Worm (Caenorhabditis elegans) whole organism, late embryonic: ENCODE data around the gene glb-25.

Source experiments
- C08G9.2 ChIP-seq: sonication (generic microtip); optimal IDR thresholded peaks from 2 replicates; lab custom pipeline; 2016; ENCODE audit warnings: mild to moderate bottlenecking, missing genetic modification characterization, moderate library complexity, missing compliant biosample characterization
- K09A11.1 ChIP-seq: sonication (generic microtip); optimal IDR thresholded peaks from 2 replicates; lab custom pipeline; 2017; ENCODE audit warnings: antibody characterized with exemption, mild to moderate bottlenecking, missing genetic modification characterization, missing compliant biosample characterization; ENCODE audit not compliant: insufficient read depth
- Y22D7AL.16 ChIP-seq: sonication (generic microtip); optimal IDR thresholded peaks from 2 replicates; lab custom pipeline; 2016; ENCODE audit warnings: missing genetic modification characterization, missing compliant biosample characterization
- ahr-1 ChIP-seq: sonication (generic microtip); optimal IDR thresholded peaks from 2 replicates; lab custom pipeline; 2016; ENCODE audit warnings: missing genetic modification characterization, missing compliant biosample characterization
- ama-1 ChIP-seq: fragments of 150-350 bp; optimal IDR thresholded peaks from 2 replicates; lab custom pipeline; 2014
- ceh-19 ChIP-seq: fragments of 200-800 bp; sonication (Bioruptor generic); optimal IDR thresholded peaks from 2 replicates; lab custom pipeline; 2018; ENCODE audit warnings: mild to moderate bottlenecking, missing genetic modification characterization, missing compliant biosample characterization
- ceh-2 ChIP-seq: sonication (generic microtip); optimal IDR thresholded peaks from 2 replicates; lab custom pipeline; 2016; ENCODE audit warnings: missing genotype, missing genetic modification characterization, missing compliant biosample characterization
- ceh-22 ChIP-seq: sonication (generic microtip); optimal IDR thresholded peaks from 2 replicates; lab custom pipeline; 2017; ENCODE audit warnings: missing biosample characterization, missing genetic modification characterization
- ceh-24 ChIP-seq: sonication (generic microtip); optimal IDR thresholded peaks from 2 replicates; lab custom pipeline; 2016; ENCODE audit warnings: mild to moderate bottlenecking, missing genetic modification characterization, missing compliant biosample characterization
- ceh-30 ChIP-seq: fragments of 150-350 bp; optimal IDR thresholded peaks from 2 replicates; lab custom pipeline; 2014; ENCODE audit warnings: missing biosample characterization, missing genetic modification characterization
- ceh-31 ChIP-seq: sonication (generic microtip); optimal IDR thresholded peaks from 2 replicates; lab custom pipeline; 2016; ENCODE audit warnings: missing genetic modification characterization, missing compliant biosample characterization
- ceh-34 ChIP-seq: sonication (generic microtip); optimal IDR thresholded peaks from 2 replicates; lab custom pipeline; 2016; ENCODE audit warnings: mild to moderate bottlenecking, missing genetic modification characterization, missing compliant biosample characterization
- ceh-9 ChIP-seq: sonication (generic microtip); optimal IDR thresholded peaks from 2 replicates; lab custom pipeline; 2016; ENCODE audit warnings: mild to moderate bottlenecking, missing genetic modification characterization, inconsistent platforms, missing compliant biosample characterization
- dmd-4 ChIP-seq: sonication (generic microtip); optimal IDR thresholded peaks from 2 replicates; lab custom pipeline; 2016; ENCODE audit warnings: borderline replicate concordance, missing genetic modification characterization, missing compliant biosample characterization
- elt-2 ChIP-seq: sonication (generic microtip); optimal IDR thresholded peaks from 2 replicates; lab custom pipeline; 2016; ENCODE audit warnings: missing genetic modification reagents, missing genetic modification characterization, missing compliant biosample characterization
- eyg-1 ChIP-seq: sonication (generic microtip); optimal IDR thresholded peaks from 2 replicates; lab custom pipeline; 2016; ENCODE audit warnings: missing genotype, missing genetic modification characterization, missing compliant biosample characterization
- fkh-10 ChIP-seq: fragments of 150-350 bp; optimal IDR thresholded peaks from 2 replicates; lab custom pipeline; 2014; ENCODE audit warnings: missing biosample characterization, missing genetic modification reagents, missing genetic modification characterization
- fkh-6 ChIP-seq: sonication (generic microtip); optimal IDR thresholded peaks from 2 replicates; lab custom pipeline; 2016; ENCODE audit warnings: missing genetic modification characterization, missing compliant biosample characterization
- gmeb-2 ChIP-seq: sonication (generic microtip); optimal IDR thresholded peaks from 2 replicates; lab custom pipeline; 2016; ENCODE audit warnings: missing genetic modification characterization, inconsistent platforms, missing compliant biosample characterization
- hlh-30 ChIP-seq: sonication (generic microtip); optimal IDR thresholded peaks from 2 replicates; lab custom pipeline; 2017; ENCODE audit warnings: antibody characterized with exemption, missing genetic modification characterization, missing compliant biosample characterization; ENCODE audit not compliant: insufficient read depth
- hlh-6 ChIP-seq: sonication (generic microtip); optimal IDR thresholded peaks from 2 replicates; lab custom pipeline; 2016; ENCODE audit warnings: missing genotype, missing genetic modification characterization, missing compliant biosample characterization
- lin-11 ChIP-seq: fragments of 200-800 bp; sonication (Bioruptor generic); optimal IDR thresholded peaks from 2 replicates; lab custom pipeline; 2018; ENCODE audit warnings: mild to moderate bottlenecking, missing genetic modification characterization, missing compliant biosample characterization
- madf-2 ChIP-seq: sonication (generic microtip); optimal IDR thresholded peaks from 2 replicates; lab custom pipeline; 2017; ENCODE audit warnings: missing genetic modification characterization, missing compliant biosample characterization
- mec-3 ChIP-seq: sonication (generic microtip); optimal IDR thresholded peaks from 2 replicates; lab custom pipeline; 2016; ENCODE audit warnings: borderline replicate concordance, missing genetic modification characterization, missing compliant biosample characterization
- nfya-1 ChIP-seq: sonication (generic microtip); optimal IDR thresholded peaks from 2 replicates; lab custom pipeline; 2017; ENCODE audit warnings: missing genetic modification characterization, mild to moderate bottlenecking, missing compliant biosample characterization, antibody characterized with exemption, moderate library complexity
- nhr-11 ChIP-seq: fragments of 150-350 bp; optimal IDR thresholded peaks from 2 replicates; lab custom pipeline; 2014; ENCODE audit warnings: missing biosample characterization, missing genetic modification characterization
- pat-9 ChIP-seq: fragments of 200-800 bp; sonication (Bioruptor generic); optimal IDR thresholded peaks from 2 replicates; lab custom pipeline; 2018; ENCODE audit warnings: mild to moderate bottlenecking, missing genetic modification characterization, moderate library complexity, missing compliant biosample characterization
- pax-1 ChIP-seq: fragments of 150-350 bp; optimal IDR thresholded peaks from 2 replicates; lab custom pipeline; 2014; ENCODE audit warnings: missing biosample characterization, missing genetic modification characterization
- pha-4 ChIP-seq: fragments of 150-350 bp; optimal IDR thresholded peaks from 2 replicates; lab custom pipeline; 2018; ENCODE audit warnings: missing biosample characterization, missing genetic modification reagents, missing genetic modification characterization
- pqm-1 ChIP-seq: sonication (generic microtip); optimal IDR thresholded peaks from 2 replicates; lab custom pipeline; 2016; ENCODE audit warnings: missing genetic modification characterization, missing compliant biosample characterization
- pros-1 ChIP-seq: fragments of 150-350 bp; optimal IDR thresholded peaks from 2 replicates; lab custom pipeline; 2014; ENCODE audit warnings: missing biosample characterization, missing genetic modification reagents, missing genetic modification characterization
- ref-2 ChIP-seq: sonication (generic microtip); optimal IDR thresholded peaks from 2 replicates; lab custom pipeline; 2016; ENCODE audit warnings: missing genetic modification characterization, missing compliant biosample characterization
- rnt-1 ChIP-seq: sonication (generic microtip); optimal IDR thresholded peaks from 2 replicates; lab custom pipeline; 2016; ENCODE audit warnings: missing genetic modification characterization, missing compliant biosample characterization
- sox-2 ChIP-seq: fragments of 200-800 bp; sonication (Bioruptor generic); IDR thresholded peaks from 2 replicates; pipeline ENCODE4 v1.3.6; 2022; ENCODE audit warnings: missing genetic modification reagents, missing genetic modification characterization, missing compliant biosample characterization
- tbx-2 ChIP-seq: sonication (generic microtip); optimal IDR thresholded peaks from 2 replicates; lab custom pipeline; 2016; ENCODE audit warnings: missing genetic modification characterization, missing compliant biosample characterization
- tbx-7 ChIP-seq: sonication (generic microtip); optimal IDR thresholded peaks from 2 replicates; lab custom pipeline; 2016; ENCODE audit warnings: missing genotype, missing genetic modification characterization, missing compliant biosample characterization
- ttx-3 ChIP-seq: sonication (generic microtip); optimal IDR thresholded peaks from 2 replicates; lab custom pipeline; 2016; ENCODE audit warnings: missing genetic modification reagents, missing genetic modification characterization, missing compliant biosample characterization
- unc-86 ChIP-seq: sonication (generic microtip); optimal IDR thresholded peaks from 2 replicates; lab custom pipeline; 2016; ENCODE audit warnings: missing genetic modification characterization, missing compliant biosample characterization

Gene glb-25

DNA sequence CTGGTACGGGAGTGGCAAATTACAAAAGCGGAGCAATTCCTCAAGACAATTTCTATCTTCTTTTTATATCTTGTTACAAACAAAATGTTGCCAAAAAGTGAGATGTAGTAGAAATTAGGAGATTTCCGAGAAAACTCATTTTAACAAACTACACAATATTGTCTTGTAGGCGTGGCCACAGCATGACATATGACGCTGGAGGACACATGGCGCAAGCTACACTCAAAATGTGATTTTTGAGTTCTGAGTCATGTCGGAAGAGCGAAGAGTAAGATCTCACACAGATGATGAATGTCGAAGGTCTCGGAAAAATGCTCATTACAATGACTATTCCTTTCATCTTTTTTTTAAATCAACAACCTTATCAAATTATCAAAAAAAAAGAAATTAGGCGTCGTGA lies 23.4 kb downstream of the glb-25 start, which contains the start of gene Y40B10B.1:
Gene Y40B10B.1, minus strand, starts transcription at position 101 of the 400 bp plus-strand sequence.
- no peak for TF ChIP-seq hlh-6 (tag; lab: Kevin White, UChicago)
- TF ChIP-seq fkh-10 (GFP tag; lab: Kevin White, UChicago), result no peak
- TF ChIP-seq tbx-2 (tag; lab: Kevin White, UChicago), result no peak
- TF ChIP-seq hlh-30 (tag; lab: Kevin White, UChicago), result no peak
- TF ChIP-seq nfya-1 (tag; lab: Kevin White, UChicago), result no peak
- TF ChIP-seq ceh-31 (tag; lab: Kevin White, UChicago), result no peak
- TF ChIP-seq ceh-9, result no peak
- no peak for TF ChIP-seq ceh-34 (tag; lab: Kevin White, UChicago)
- no peak for TF ChIP-seq Y22D7AL.16

DNA sequence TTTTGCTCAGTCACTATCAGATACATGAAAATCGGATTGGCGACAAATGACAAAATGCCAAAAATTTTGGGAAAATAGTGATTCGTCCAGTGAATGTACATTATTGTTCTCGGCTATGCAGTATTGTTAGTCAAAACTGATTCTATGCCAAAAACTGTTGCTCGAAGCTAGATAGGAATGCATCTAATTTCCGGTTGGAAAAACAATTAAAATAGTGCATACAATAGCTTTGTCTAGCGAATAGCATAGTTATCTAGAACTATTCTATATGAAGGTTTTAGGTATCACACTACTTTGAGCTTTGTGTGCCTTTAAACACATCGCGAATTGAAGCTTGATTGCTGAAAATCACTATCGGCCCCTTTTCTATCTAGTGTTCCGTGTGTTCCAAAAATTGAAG lies 26.7 kb downstream of the glb-25 start, which contains the start of gene srj-15:
Gene srj-15, minus strand, starts transcription at position 101 of the 400 bp plus-strand sequence.
- no peak for TF ChIP-seq fkh-6 (tag; lab: Kevin White, UChicago)
- TF ChIP-seq ceh-30 (tag; lab: Kevin White, UChicago), result no peak
- no peak for TF ChIP-seq C08G9.2 (tag; lab: Kevin White, UChicago)
- TF ChIP-seq Y22D7AL.16, result no peak
- TF ChIP-seq ttx-3 (tag; lab: Kevin White, UChicago), result no peak
- TF ChIP-seq ceh-2, result no peak

DNA sequence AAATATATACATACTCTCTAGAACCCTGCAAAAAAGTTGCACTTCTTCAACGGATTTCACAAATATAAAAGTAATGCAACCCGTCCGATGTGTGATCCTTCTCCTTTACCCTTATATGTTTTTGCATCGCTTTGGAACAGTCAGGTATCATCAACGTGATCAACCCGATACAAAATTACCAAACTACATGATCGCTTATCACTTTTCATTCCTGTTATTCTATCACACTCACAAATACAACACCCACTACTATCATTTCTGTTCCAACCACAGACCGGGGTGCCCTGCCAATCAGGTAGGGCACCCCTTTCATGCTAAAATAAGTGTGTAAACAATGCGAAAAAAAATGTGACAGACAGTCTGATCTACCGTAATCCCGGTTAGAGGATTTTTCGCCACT lies 28.9 kb downstream of the glb-25 start:
- TF ChIP-seq elt-2 (tag; lab: Kevin White, UChicago) (peak; percentile 9), eyg-1 (tag; lab: Kevin White, UChicago) (no peak)

DNA sequence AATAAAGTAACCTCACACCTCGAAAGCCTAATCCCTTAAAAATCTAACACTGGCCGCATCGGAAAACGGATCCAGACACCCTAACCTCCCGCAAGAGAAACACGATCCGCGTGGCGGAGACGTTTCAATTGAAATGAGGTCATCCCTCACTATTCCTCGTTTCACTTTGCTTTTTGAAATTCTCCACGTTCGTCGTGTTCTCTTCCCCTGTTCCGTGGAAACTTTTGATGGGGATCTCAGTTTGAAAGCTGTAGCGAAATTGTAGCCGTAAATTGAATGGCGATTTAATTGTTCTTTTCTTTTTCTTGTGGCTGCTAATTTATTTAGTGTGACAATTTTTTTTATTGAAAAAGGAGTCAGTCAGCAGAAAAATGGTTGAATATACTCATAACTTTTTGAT lies 30.7 kb downstream of the glb-25 start:
- TF ChIP-seq Y22D7AL.16 (no peak), tbx-7 (tag; lab: Kevin White, UChicago) (no peak), ceh-31 (tag; lab: Kevin White, UChicago) (no peak), ahr-1 (no peak), unc-86 (tag; lab: Kevin White, UChicago) (no peak), K09A11.1 (no peak), mec-3 (tag; lab: Kevin White, UChicago) (no peak), pax-1 (tag; lab: Kevin White, UChicago) (no peak), pros-1 (tag; lab: Kevin White, UChicago) (no peak), pat-9 (tag; lab: Kevin White, UChicago) (no peak), pqm-1 (tag; lab: Kevin White, UChicago) (no peak), hlh-30 (tag; lab: Kevin White, UChicago) (no peak), ceh-19 (GFP tag; lab: Kevin White, UChicago) (no peak), lin-11 (tag; lab: Kevin White, UChicago) (no peak), ceh-22 (tag; lab: Kevin White, UChicago) (no peak), ceh-24 (tag; lab: Kevin White, UChicago) (no peak), fkh-6 (tag; lab: Kevin White, UChicago) (no peak)

DNA sequence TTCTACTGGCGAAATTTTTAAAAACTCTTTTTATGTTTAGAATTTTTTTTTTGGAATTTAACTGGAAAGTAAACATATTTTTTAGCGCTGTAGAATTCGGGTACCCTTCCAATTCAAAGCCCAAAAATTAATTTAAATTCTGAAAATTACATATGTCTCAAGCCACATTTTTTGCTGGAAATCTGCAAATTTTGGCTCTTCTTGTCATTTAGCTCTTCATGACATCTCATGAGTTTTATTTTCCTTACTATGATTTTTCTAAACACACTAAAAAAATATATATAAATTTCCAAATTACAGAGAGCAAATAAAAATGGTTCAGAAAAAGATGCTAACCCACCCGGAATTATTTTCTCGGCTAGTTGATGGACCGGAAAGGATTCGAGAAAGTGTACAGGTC lies 31.2 kb downstream of the glb-25 start, which contains the start of gene acs-3:
Gene acs-3, plus strand, starts transcription at position 301 of the 400 bp plus-strand sequence.
- TF ChIP-seq rnt-1 (tag; lab: Kevin White, UChicago) (no peak), ceh-30 (tag; lab: Kevin White, UChicago) (no peak), K09A11.1 (no peak), dmd-4 (no peak), sox-2 (GFP tag; lab: Robert Waterston, UW) (no peak), pha-4 (tag; lab: Kevin White, UChicago) (no peak), gmeb-2 (tag; lab: Kevin White, UChicago) (no peak), lin-11 (tag; lab: Kevin White, UChicago) (no peak), madf-2 (tag; lab: Kevin White, UChicago) (no peak), ama-1 (lab: Kevin White, UChicago) (no peak), ref-2 (tag; lab: Kevin White, UChicago) (no peak), C08G9.2 (tag; lab: Kevin White, UChicago) (no peak), nhr-11 (tag; lab: Kevin White, UChicago) (no peak), nfya-1 (tag; lab: Kevin White, UChicago) (no peak)
